Worm (Caenorhabditis elegans) whole organism, young adult: Measurements from ENCODE around the gene hum-2.
"Not testable (repeated sequence)": the region's sequence is repeated elsewhere in the genome, so short reads cannot be mapped to it uniquely, and the experiment has no call there.

Source experiments
- B0019.2 ChIP-seq: fragments of 200-800 bp; sonication (Bioruptor generic); conservative IDR thresholded peaks from 2 replicates; pipeline ENCODE4 v1.3.6; 2022; ENCODE audit warnings: missing genetic modification reagents, missing genetic modification characterization, missing compliant biosample characterization
- B0336.3 ChIP-seq: fragments of 200-800 bp; sonication (Bioruptor generic); IDR thresholded peaks from 2 replicates; pipeline ENCODE4 v1.3.6; 2022; ENCODE audit warnings: missing genetic modification characterization, missing compliant biosample characterization
- C06A6.2 ChIP-seq: fragments of 200-800 bp; sonication (Bioruptor generic); conservative IDR thresholded peaks from 2 replicates; pipeline ENCODE4 v1.3.6; 2022; ENCODE audit warnings: missing genetic modification characterization, missing compliant biosample characterization
- C17E4.6 ChIP-seq: fragments of 200-800 bp; sonication (Bioruptor generic); IDR thresholded peaks from 2 replicates; pipeline ENCODE4 v1.3.6; 2022; ENCODE audit warnings: missing genetic modification reagents, missing genetic modification characterization, missing compliant biosample characterization
- D2030.7 ChIP-seq: fragments of 200-800 bp; sonication (Bioruptor generic); IDR thresholded peaks from 2 replicates; pipeline ENCODE4 v1.3.6; 2022; ENCODE audit warnings: missing genetic modification reagents, missing genetic modification characterization, missing compliant biosample characterization
- F39B2.1 ChIP-seq: fragments of 200-800 bp; sonication (Bioruptor generic); IDR thresholded peaks from 2 replicates; pipeline ENCODE4 v1.3.6; 2022; ENCODE audit warnings: missing genetic modification reagents, missing genetic modification characterization, missing compliant biosample characterization
- F49E8.2 ChIP-seq: sonication (generic microtip); optimal IDR thresholded peaks from 3 replicates; lab custom pipeline; 2017; ENCODE audit warnings: missing genetic modification characterization, mild to moderate bottlenecking, missing compliant biosample characterization, antibody characterized with exemption, moderate library complexity; ENCODE audit not compliant: insufficient read depth
- K11D2.4 ChIP-seq: fragments of 200-800 bp; sonication (Bioruptor generic); IDR thresholded peaks from 2 replicates; pipeline ENCODE4 v1.3.6; 2022; ENCODE audit warnings: missing genetic modification reagents, missing genetic modification characterization, missing compliant biosample characterization
- Y53F4B.3 ChIP-seq: fragments of 200-800 bp; sonication (Bioruptor generic); IDR thresholded peaks from 2 replicates; pipeline ENCODE4 v1.3.6; 2022; ENCODE audit warnings: missing genetic modification reagents, missing genetic modification characterization, missing compliant biosample characterization
- Y53G8AR.9 ChIP-seq: fragments of 200-800 bp; sonication (Bioruptor generic); conservative IDR thresholded peaks from 2 replicates; pipeline ENCODE4 v1.3.6; 2022; ENCODE audit warnings: missing genetic modification reagents, missing genetic modification characterization, missing compliant biosample characterization
- Y56A3A.18 ChIP-seq: fragments of 200-800 bp; sonication (Bioruptor generic); IDR thresholded peaks from 2 replicates; pipeline ENCODE4 v1.3.6; 2022; ENCODE audit warnings: missing genetic modification reagents, missing genetic modification characterization, missing compliant biosample characterization
- Y67H2A.10 ChIP-seq: fragments of 200-800 bp; sonication (Bioruptor generic); conservative IDR thresholded peaks from 2 replicates; pipeline ENCODE4 v1.3.6; 2022; ENCODE audit warnings: missing genetic modification reagents, missing genetic modification characterization, missing compliant biosample characterization
- Y79H2A.3 ChIP-seq: fragments of 200-800 bp; sonication (Bioruptor generic); conservative IDR thresholded peaks from 2 replicates; pipeline ENCODE4 v1.3.6; 2022; ENCODE audit warnings: missing genetic modification reagents, missing genetic modification characterization, missing compliant biosample characterization
- Y95B8A.8 ChIP-seq: fragments of 200-800 bp; sonication (Bioruptor generic); IDR thresholded peaks from 2 replicates; pipeline ENCODE4 v1.3.6; 2022; ENCODE audit warnings: missing genetic modification reagents, missing genetic modification characterization, missing compliant biosample characterization
- aptf-2 ChIP-seq: fragments of 200-800 bp; sonication (Bioruptor generic); conservative IDR thresholded peaks from 2 replicates; pipeline ENCODE4 v1.3.6; 2022; ENCODE audit warnings: missing genetic modification reagents, missing genetic modification characterization, missing compliant biosample characterization
- atf-7 ChIP-seq: sonication (generic microtip); optimal IDR thresholded peaks from 2 replicates; lab custom pipeline; 2017; ENCODE audit warnings: mild to moderate bottlenecking, missing genetic modification characterization, missing compliant biosample characterization
- athp-1 ChIP-seq: sonication (generic microtip); optimal IDR thresholded peaks from 2 replicates; lab custom pipeline; 2017; ENCODE audit warnings: mild to moderate bottlenecking, missing genetic modification characterization, missing compliant biosample characterization
- attf-3 ChIP-seq: fragments of 200-800 bp; sonication (Bioruptor generic); conservative IDR thresholded peaks from 2 replicates; pipeline ENCODE4 v1.3.6; 2022; ENCODE audit warnings: missing genetic modification reagents, missing genetic modification characterization, missing compliant biosample characterization
- attf-6 ChIP-seq: fragments of 200-800 bp; sonication (Bioruptor generic); IDR thresholded peaks from 2 replicates; pipeline ENCODE4 v1.3.6; 2022; ENCODE audit warnings: missing genetic modification reagents, missing genetic modification characterization, missing compliant biosample characterization
- bed-1 ChIP-seq: fragments of 200-800 bp; sonication (Bioruptor generic); IDR thresholded peaks from 2 replicates; pipeline ENCODE4 v1.3.6; 2022; ENCODE audit warnings: missing genetic modification reagents, missing genetic modification characterization, missing compliant biosample characterization
- cebp-1 ChIP-seq, 2 experiments: fragments of 200-800 bp in 1 of 2; sonication (Bioruptor generic) in 1 of 2; sonication (generic microtip) in 1 of 2; IDR thresholded peaks in 1 of 2; optimal IDR thresholded peaks in 1 of 2; 2 replicates each; pipeline versions ENCODE4 v1.3.6 to Lab custom; 2017 to 2022; ENCODE audit warnings: missing compliant biosample characterization in 2 of 2, missing genetic modification characterization in 2 of 2, mild to moderate bottlenecking in 1 of 2, missing genetic modification reagents in 1 of 2, moderate library complexity in 1 of 2
- cebp-2 ChIP-seq: fragments of 200-800 bp; sonication (Bioruptor generic); IDR thresholded peaks from 2 replicates; pipeline ENCODE4 v1.3.6; 2022; ENCODE audit warnings: missing genetic modification characterization, missing compliant biosample characterization
- ceh-40 ChIP-seq: fragments of 200-800 bp; sonication (Bioruptor generic); IDR thresholded peaks from 2 replicates; pipeline ENCODE4 v1.3.6; 2022; ENCODE audit warnings: missing genetic modification characterization, missing compliant biosample characterization
- ceh-58 ChIP-seq: fragments of 200-800 bp; sonication (Bioruptor generic); IDR thresholded peaks from 2 replicates; pipeline ENCODE4 v1.3.6; 2022; ENCODE audit warnings: missing genetic modification characterization, missing compliant biosample characterization
- ceh-79 ChIP-seq: sonication (generic microtip); optimal IDR thresholded peaks from 2 replicates; lab custom pipeline; 2017; ENCODE audit warnings: mild to moderate bottlenecking, missing genetic modification characterization, missing compliant biosample characterization
- dox-1 ChIP-seq: fragments of 200-800 bp; sonication (Bioruptor generic); IDR thresholded peaks from 2 replicates; pipeline ENCODE4 v1.3.6; 2022; ENCODE audit warnings: missing genetic modification reagents, missing genetic modification characterization, missing compliant biosample characterization
- egl-44 ChIP-seq: fragments of 200-800 bp; sonication (Bioruptor generic); IDR thresholded peaks from 2 replicates; pipeline ENCODE4 v1.3.6; 2022; ENCODE audit warnings: missing genetic modification reagents, missing genetic modification characterization, missing compliant biosample characterization
- ekl-4 ChIP-seq: fragments of 200-800 bp; sonication (Bioruptor generic); IDR thresholded peaks from 2 replicates; pipeline ENCODE4 v1.3.6; 2022; ENCODE audit warnings: missing genetic modification reagents, missing genetic modification characterization, missing compliant biosample characterization
- hmg-1.2 ChIP-seq: fragments of 200-800 bp; sonication (Bioruptor generic); IDR thresholded peaks from 2 replicates; pipeline ENCODE4 v1.3.6; 2022; ENCODE audit warnings: missing genetic modification reagents, missing genetic modification characterization, missing compliant biosample characterization
- hmg-20 ChIP-seq: fragments of 200-800 bp; sonication (Bioruptor generic); IDR thresholded peaks from 2 replicates; pipeline ENCODE4 v1.3.6; 2022; ENCODE audit warnings: missing genetic modification reagents, missing genetic modification characterization, missing compliant biosample characterization
- hsf-1 ChIP-seq: fragments of 200-800 bp; sonication (Bioruptor generic); IDR thresholded peaks from 2 replicates; pipeline ENCODE4 v1.3.6; 2022; ENCODE audit warnings: missing genetic modification reagents, missing genetic modification characterization, missing compliant biosample characterization
- lag-1 ChIP-seq: fragments of 200-800 bp; sonication (Bioruptor generic); IDR thresholded peaks from 2 replicates; pipeline ENCODE4 v1.3.6; 2022; ENCODE audit warnings: missing genetic modification reagents, missing genetic modification characterization, missing compliant biosample characterization
- let-526 ChIP-seq: fragments of 200-800 bp; sonication (Bioruptor generic); IDR thresholded peaks from 2 replicates; pipeline ENCODE4 v1.3.6; 2022; ENCODE audit warnings: missing genetic modification reagents, missing genetic modification characterization, missing compliant biosample characterization
- madf-3 ChIP-seq: fragments of 200-800 bp; sonication (Bioruptor generic); IDR thresholded peaks from 2 replicates; pipeline ENCODE4 v1.3.6; 2022; ENCODE audit warnings: missing genetic modification reagents, missing genetic modification characterization, missing compliant biosample characterization
- madf-6 ChIP-seq: fragments of 200-800 bp; sonication (Bioruptor generic); IDR thresholded peaks from 2 replicates; pipeline ENCODE4 v1.3.6; 2022; ENCODE audit warnings: missing genetic modification reagents, missing genetic modification characterization, missing compliant biosample characterization
- madf-8 ChIP-seq: fragments of 200-800 bp; sonication (Bioruptor generic); conservative IDR thresholded peaks from 2 replicates; pipeline ENCODE4 v1.3.6; 2022; ENCODE audit warnings: missing genetic modification reagents, missing genetic modification characterization, missing compliant biosample characterization
- mel-28 ChIP-seq: sonication (generic microtip); optimal IDR thresholded peaks from 2 replicates; lab custom pipeline; 2016; ENCODE audit warnings: borderline replicate concordance, mild to moderate bottlenecking, missing genetic modification characterization, missing compliant biosample characterization
- nhr-120 ChIP-seq: fragments of 200-800 bp; sonication (Bioruptor generic); IDR thresholded peaks from 2 replicates; pipeline ENCODE4 v1.3.6; 2022; ENCODE audit warnings: missing genetic modification characterization, missing compliant biosample characterization
- nhr-80 ChIP-seq: sonication (generic microtip); optimal IDR thresholded peaks from 2 replicates; lab custom pipeline; 2016; ENCODE audit warnings: missing genetic modification characterization, missing compliant biosample characterization
- sea-2 ChIP-seq: fragments of 200-800 bp; sonication (Bioruptor generic); IDR thresholded peaks from 2 replicates; pipeline ENCODE4 v1.3.6; 2022; ENCODE audit warnings: missing genetic modification characterization, missing compliant biosample characterization
- unc-62 ChIP-seq: fragments of 150-350 bp; optimal IDR thresholded peaks from 2 replicates; lab custom pipeline; 2014; ENCODE audit warnings: missing biosample characterization, missing genetic modification reagents, missing genetic modification characterization
- xnd-1 ChIP-seq: sonication (generic microtip); optimal IDR thresholded peaks from 2 replicates; lab custom pipeline; 2016; ENCODE audit warnings: missing genotype, missing genetic modification reagents, missing genetic modification characterization, missing compliant biosample characterization
- zfh-2 ChIP-seq: fragments of 200-800 bp; sonication (Bioruptor generic); conservative IDR thresholded peaks from 2 replicates; pipeline ENCODE4 v1.3.6; 2022; ENCODE audit warnings: missing genetic modification reagents, missing genetic modification characterization, missing compliant biosample characterization

Gene hum-2

DNA sequence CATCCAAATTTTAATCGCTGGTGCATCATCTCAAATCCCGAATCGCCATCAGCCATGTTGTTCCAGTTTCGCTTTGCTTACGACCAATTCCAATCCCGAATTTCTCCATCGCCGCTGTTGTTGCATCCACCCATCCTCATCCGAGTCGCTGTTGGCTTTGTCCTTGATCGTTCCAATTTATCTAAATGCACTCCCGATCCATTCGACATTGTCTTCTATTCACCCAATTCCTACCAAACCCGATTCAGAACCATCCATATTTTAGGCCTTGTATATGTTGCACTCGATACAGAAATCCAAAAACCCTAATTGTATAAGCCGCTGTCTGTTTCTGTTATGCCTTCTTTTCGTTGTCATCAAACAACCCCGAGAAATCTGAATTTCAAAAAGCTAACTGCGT lies 45.7 kb upstream of the hum-2 start (continued):
- peak; percentile 94 for TF ChIP-seq Y56A3A.18 (GFP tag; lab: Robert Waterston, UW)
- peak; percentile 70 for TF ChIP-seq cebp-1 (GFP tag; IDR thresholded peaks at IDR 0.05; lab: Robert Waterston, UW)
- TF ChIP-seq cebp-1 (tag; optimal IDR thresholded peaks at IDR 0.05; lab: Kevin White, UChicago): peak; percentile 62
- peak; percentile 36; the same call in 1 of the 2 replicates for TF ChIP-seq Y53F4B.3 (GFP tag; lab: Robert Waterston, UW)
- peak; percentile 21 for TF ChIP-seq mel-28 (tag; lab: Kevin White, UChicago)
- 0 out of 2 replicates have a peak, but pooled peaks have one; percentile 4 for TF ChIP-seq zfh-2
- TF ChIP-seq dox-1 (GFP tag; lab: Robert Waterston, UW): peak; percentile 58; the same call in 1 of the 2 replicates
- TF ChIP-seq madf-6 (GFP tag; lab: Robert Waterston, UW): peak; percentile 61
- peak; percentile 62 for TF ChIP-seq hmg-1.2 (GFP tag; lab: Robert Waterston, UW)
- 0 out of 2 replicates have a peak, but pooled peaks have one; percentile 27 for TF ChIP-seq aptf-2 (GFP tag; lab: Robert Waterston, UW)
- TF ChIP-seq madf-8 (GFP tag; lab: Robert Waterston, UW): no peak
- peak; percentile 88 for TF ChIP-seq Y95B8A.8 (GFP tag; lab: Robert Waterston, UW)
- peak; percentile 26; the same call in 1 of the 2 replicates for TF ChIP-seq D2030.7
- peak; percentile 96 for TF ChIP-seq Y53G8AR.9 (GFP tag; lab: Robert Waterston, UW)
- peak; percentile 65; the same call in 1 of the 2 replicates for TF ChIP-seq sea-2
- 0 out of 2 replicates have a peak, but pooled peaks have one; percentile 43 for TF ChIP-seq nhr-120 (GFP tag; lab: Robert Waterston, UW)
- peak; percentile 80 for TF ChIP-seq C06A6.2 (GFP tag; lab: Robert Waterston, UW)
- TF ChIP-seq ceh-58 (GFP tag; lab: Robert Waterston, UW): 0 out of 2 replicates have a peak, but pooled peaks have one; percentile 86
- TF ChIP-seq madf-3: peak; percentile 80
- TF ChIP-seq athp-1 (tag; lab: Kevin White, UChicago): no peak
- peak; percentile 32; the same call in 1 of the 2 replicates for TF ChIP-seq B0019.2 (GFP tag; lab: Robert Waterston, UW)
- no peak for TF ChIP-seq xnd-1
- peak; percentile 52 for TF ChIP-seq B0336.3
- peak; percentile 97 for TF ChIP-seq cebp-2
- peak; percentile 16 for TF ChIP-seq atf-7 (tag; lab: Kevin White, UChicago)
- 0 out of 2 replicates have a peak, but pooled peaks have one; percentile 42 for TF ChIP-seq attf-6
- TF ChIP-seq bed-1 (GFP tag; lab: Robert Waterston, UW): 0 out of 2 replicates have a peak, but pooled peaks have one; percentile 23
- peak; percentile 52 for TF ChIP-seq ceh-79 (tag; lab: Kevin White, UChicago)
- 0 out of 2 replicates have a peak, but pooled peaks have one; percentile 54 for TF ChIP-seq hmg-20 (GFP tag; lab: Robert Waterston, UW)
- TF ChIP-seq nhr-80 (tag; lab: Kevin White, UChicago): no peak
- 0 out of 2 replicates have a peak, but pooled peaks have one; percentile 13 for TF ChIP-seq attf-3 (GFP tag; lab: Robert Waterston, UW)
- TF ChIP-seq lag-1 (GFP tag; lab: Robert Waterston, UW): no peak
- peak; percentile 37 for TF ChIP-seq F49E8.2 (tag; lab: Kevin White, UChicago)
- TF ChIP-seq unc-62 (GFP tag; lab: Kevin White, UChicago): no peak
- peak; percentile 72; the same call in 1 of the 2 replicates for TF ChIP-seq egl-44 (GFP tag; lab: Robert Waterston, UW)
- TF ChIP-seq C17E4.6 (GFP tag; lab: Robert Waterston, UW): peak; percentile 54; the same call in 1 of the 2 replicates

DNA sequence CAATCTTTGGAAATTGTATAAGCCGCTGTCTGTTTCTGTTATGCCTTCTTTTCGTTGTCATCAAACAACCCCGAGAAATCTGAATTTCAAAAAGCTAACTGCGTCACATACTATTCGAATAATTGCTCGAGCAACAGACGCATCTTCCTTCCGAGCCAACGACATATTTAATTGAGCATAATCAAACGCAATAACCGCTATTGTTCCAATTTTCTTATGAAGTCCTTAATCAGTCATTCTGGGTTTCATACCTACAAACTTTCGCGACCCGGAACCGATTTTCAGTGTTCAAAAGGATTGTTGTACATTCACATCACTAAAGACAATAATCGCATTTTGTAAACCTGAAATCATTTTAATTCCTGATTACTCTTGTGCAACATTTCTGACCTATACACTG lies 44.2 kb upstream of the hum-2 start:
- TF ChIP-seq attf-3 (GFP tag; lab: Robert Waterston, UW): peak; percentile 62; the same call in 1 of the 2 replicates
- peak; percentile 85 for TF ChIP-seq F39B2.1
- TF ChIP-seq ekl-4 (GFP tag; lab: Robert Waterston, UW): peak; percentile 82
- TF ChIP-seq Y67H2A.10: peak; percentile 68
- peak; percentile 73; the same call in 1 of the 2 replicates for TF ChIP-seq hsf-1 (GFP tag; lab: Robert Waterston, UW)
- peak; percentile 58; the same call in 1 of the 2 replicates for TF ChIP-seq let-526
- peak; percentile 98 for TF ChIP-seq Y53G8AR.9 (GFP tag; lab: Robert Waterston, UW)
- TF ChIP-seq Y56A3A.18 (GFP tag; lab: Robert Waterston, UW): peak; percentile 93
- TF ChIP-seq bed-1 (GFP tag; lab: Robert Waterston, UW): 0 out of 2 replicates have a peak, but pooled peaks have one; percentile 83
- TF ChIP-seq K11D2.4: peak; percentile 91
- peak; percentile 59 for TF ChIP-seq B0019.2 (GFP tag; lab: Robert Waterston, UW)
- TF ChIP-seq attf-6: 0 out of 2 replicates have a peak, but pooled peaks have one; percentile 37
- peak; percentile 61 for TF ChIP-seq madf-6 (GFP tag; lab: Robert Waterston, UW)
- TF ChIP-seq hmg-20 (GFP tag; lab: Robert Waterston, UW): peak; percentile 55; the same call in 1 of the 2 replicates
- TF ChIP-seq Y53F4B.3 (GFP tag; lab: Robert Waterston, UW): peak; percentile 82
- TF ChIP-seq hmg-1.2 (GFP tag; lab: Robert Waterston, UW): peak; percentile 63
- TF ChIP-seq C06A6.2 (GFP tag; lab: Robert Waterston, UW): peak; percentile 90
- TF ChIP-seq egl-44 (GFP tag; lab: Robert Waterston, UW): peak; percentile 68
- peak; percentile 71; the same call in 1 of the 2 replicates for TF ChIP-seq ceh-40 (GFP tag; lab: Robert Waterston, UW)
- TF ChIP-seq cebp-1 (GFP tag; IDR thresholded peaks at IDR 0.05; lab: Robert Waterston, UW): peak; percentile 78
- not testable (repeated sequence) for TF ChIP-seq cebp-1 (tag; optimal IDR thresholded peaks at IDR 0.05; lab: Kevin White, UChicago)
- TF ChIP-seq ceh-58 (GFP tag; lab: Robert Waterston, UW): peak; percentile 87; the same call in 1 of the 2 replicates
- peak; percentile 99 for TF ChIP-seq Y79H2A.3 (GFP tag; lab: Robert Waterston, UW)
- TF ChIP-seq D2030.7: peak; percentile 47; the same call in 1 of the 2 replicates
